Worm (Caenorhabditis elegans): Measurements from ENCODE around the gene Y42H9AR.5.

Gene Y42H9AR.5

DNA sequence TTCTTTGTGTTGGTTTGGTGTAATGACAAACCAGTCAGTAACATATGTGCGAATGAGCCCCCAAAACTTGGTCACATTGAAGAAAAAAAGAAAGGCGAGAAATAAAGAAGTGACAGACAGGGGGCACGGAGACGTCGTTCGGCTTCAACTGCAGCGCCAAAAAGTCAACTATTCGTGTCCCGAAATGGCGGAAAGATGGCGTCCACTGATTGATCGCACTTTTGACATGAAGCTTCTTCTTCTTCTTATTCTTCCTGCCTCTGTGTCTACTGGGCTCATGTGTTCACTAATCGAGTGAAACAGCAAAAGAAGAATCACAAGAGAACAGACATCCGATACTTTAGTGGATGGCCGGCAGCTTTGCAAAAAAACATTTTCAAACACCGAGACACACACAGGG lies 33.2 kb upstream of the Y42H9AR.5 start:
- TF ChIP-seq lin-14 (GFP tag; optimal IDR thresholded peaks at IDR 0.05) = peak; percentile 23
- TF ChIP-seq lir-3 (tag; optimal IDR thresholded peaks at IDR 0.05; ENCODE audit: poor library complexity) = no peak
- no peak for TF ChIP-seq unc-130 (tag; optimal IDR thresholded peaks at IDR 0.05)
- no peak for TF ChIP-seq swsn-7 (tag; optimal IDR thresholded peaks at IDR 0.05)
- no peak for TF ChIP-seq C04F5.9 (tag; optimal IDR thresholded peaks at IDR 0.05)
- TF ChIP-seq dsc-1 (tag; optimal IDR thresholded peaks at IDR 0.05) = peak; percentile 19
- no peak for TF ChIP-seq nhr-237 (tag; optimal IDR thresholded peaks at IDR 0.05)
- TF ChIP-seq ces-1 (GFP tag; optimal IDR thresholded peaks at IDR 0.05) = no peak

DNA sequence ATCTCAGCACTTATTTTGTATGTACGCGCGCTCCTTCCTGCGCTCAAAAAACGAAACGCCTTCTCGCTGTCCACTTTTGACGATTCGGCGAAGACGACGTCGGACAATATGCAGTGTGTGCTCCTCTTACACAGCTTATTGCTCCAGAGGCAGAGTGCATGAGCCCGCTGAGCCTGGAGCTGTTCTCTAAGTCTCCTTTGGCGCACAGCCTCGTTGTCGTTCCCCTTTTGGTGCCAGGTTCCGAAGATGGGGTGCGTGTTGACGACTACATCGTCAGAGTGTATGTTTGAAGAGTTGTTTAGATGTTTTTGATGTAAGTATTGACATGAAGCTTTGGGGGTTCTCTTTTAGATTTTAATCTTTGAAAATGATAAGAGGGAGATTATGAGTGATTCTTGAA lies 32.0 kb upstream of the Y42H9AR.5 start:
- TF ChIP-seq mef-2 (tag; optimal IDR thresholded peaks at IDR 0.05) = no peak
- no peak for TF ChIP-seq Y116A8C.19 (tag; optimal IDR thresholded peaks at IDR 0.05; ENCODE audit: borderline replicate concordance)
- no peak for TF ChIP-seq snu-23 (GFP tag; optimal IDR thresholded peaks at IDR 0.05)
- no peak for TF ChIP-seq C34B4.2 (tag; optimal IDR thresholded peaks at IDR 0.05)
- TF ChIP-seq ets-5 (GFP tag; IDR thresholded peaks at IDR 0.05) = no peak
- TF ChIP-seq mep-1 (tag; optimal IDR thresholded peaks at IDR 0.05) = no peak
- TF ChIP-seq rnt-1 (tag; optimal IDR thresholded peaks at IDR 0.05) = no peak
- TF ChIP-seq nhr-77 (tag; optimal IDR thresholded peaks at IDR 0.05) = no peak
- TF ChIP-seq nhr-84 (tag; optimal IDR thresholded peaks at IDR 0.05) = no peak
- no peak for TF ChIP-seq egl-27 (tag; optimal IDR thresholded peaks at IDR 0.05)
- no peak for TF ChIP-seq zip-4 (GFP tag; optimal IDR thresholded peaks at IDR 0.05)
- no peak for TF ChIP-seq hlh-4 (tag; optimal IDR thresholded peaks at IDR 0.05)
- no peak for TF ChIP-seq swsn-7 (tag; optimal IDR thresholded peaks at IDR 0.05)
- no peak for TF ChIP-seq sup-37 (GFP tag; optimal IDR thresholded peaks at IDR 0.05)
- no peak for TF ChIP-seq jun-1 (tag; optimal IDR thresholded peaks at IDR 0.05)
- TF ChIP-seq lin-13 (GFP tag; optimal IDR thresholded peaks at IDR 0.05) = no peak
- no peak for TF ChIP-seq elt-2 (tag; optimal IDR thresholded peaks at IDR 0.05)
- no peak for TF ChIP-seq nhr-11 (tag; optimal IDR thresholded peaks at IDR 0.05)
- TF ChIP-seq ama-1 (optimal IDR thresholded peaks at IDR 0.05) = no peak

DNA sequence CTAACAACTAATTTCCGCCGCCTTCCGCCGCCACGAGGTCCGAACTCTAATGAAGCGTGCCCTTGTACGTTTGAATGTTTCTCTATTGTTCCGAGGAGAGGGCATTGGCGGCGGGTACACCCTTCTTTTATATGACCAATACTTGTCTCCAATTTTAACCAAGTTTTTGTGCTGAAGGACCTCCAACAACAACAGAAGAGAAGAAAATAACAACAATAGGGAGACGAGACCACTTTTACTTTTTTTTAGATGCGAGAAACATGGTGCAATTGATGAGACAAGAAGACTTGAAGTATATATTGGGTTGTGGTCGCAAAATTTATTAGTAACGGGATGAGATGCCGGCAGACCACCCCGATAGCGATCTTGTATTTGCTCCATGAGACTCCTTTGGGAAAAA lies 31.4 kb upstream of the Y42H9AR.5 start:
- no peak for TF ChIP-seq hpl-2 (GFP tag; optimal IDR thresholded peaks at IDR 0.05)
- TF ChIP-seq fkh-10 (GFP tag; optimal IDR thresholded peaks at IDR 0.05) = peak; percentile 53
- no peak for TF ChIP-seq nhr-28 (tag; optimal IDR thresholded peaks at IDR 0.05)
- TF ChIP-seq fkh-8 (tag; optimal IDR thresholded peaks at IDR 0.05) = peak; percentile 33
- peak; percentile 64 for TF ChIP-seq lin-14 (GFP tag; optimal IDR thresholded peaks at IDR 0.05)

DNA sequence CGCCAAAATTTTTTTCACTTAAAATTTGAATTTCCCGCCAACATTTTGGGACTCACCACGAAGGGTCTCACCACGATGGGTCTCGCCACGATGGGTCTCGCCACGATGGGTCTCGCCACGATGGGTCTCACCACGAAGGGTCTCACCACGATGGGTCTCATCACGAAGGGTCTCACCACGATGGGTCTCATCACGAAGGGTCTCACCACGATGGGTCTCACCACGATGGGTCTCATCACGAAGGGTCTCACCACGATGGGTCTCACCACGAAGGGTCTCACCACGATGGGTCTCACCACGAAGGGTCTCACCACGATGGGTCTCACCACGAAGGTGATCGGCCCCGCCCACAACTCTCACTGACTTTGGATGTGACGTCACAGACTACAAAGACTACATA lies 28.7 kb upstream of the Y42H9AR.5 start:
- peak; percentile 52 for TF ChIP-seq isw-1 (GFP tag; IDR thresholded peaks at IDR 0.05)

DNA sequence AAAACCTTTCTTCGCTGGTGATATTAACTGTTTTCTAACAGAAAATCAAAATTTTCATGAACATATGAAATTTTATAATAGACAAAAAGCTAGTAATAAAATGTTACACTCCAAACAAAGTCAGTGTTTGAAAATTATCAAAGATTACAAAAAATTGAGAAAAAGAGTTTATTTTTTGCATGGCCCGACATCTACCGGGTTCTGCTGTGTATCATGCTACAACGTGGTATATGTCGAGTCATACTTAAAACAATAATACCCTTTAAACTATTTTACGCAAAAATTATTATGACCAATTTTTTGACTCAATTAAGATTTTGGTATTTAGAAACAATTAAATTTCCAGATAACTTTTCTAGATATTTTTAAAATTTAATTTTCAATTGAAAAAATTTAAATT lies 26.8 kb upstream of the Y42H9AR.5 start:
- no peak for TF ChIP-seq fos-1 (tag; optimal IDR thresholded peaks at IDR 0.05)
- TF ChIP-seq snpc-4 (tag; optimal IDR thresholded peaks at IDR 0.05) = peak; percentile 51

DNA sequence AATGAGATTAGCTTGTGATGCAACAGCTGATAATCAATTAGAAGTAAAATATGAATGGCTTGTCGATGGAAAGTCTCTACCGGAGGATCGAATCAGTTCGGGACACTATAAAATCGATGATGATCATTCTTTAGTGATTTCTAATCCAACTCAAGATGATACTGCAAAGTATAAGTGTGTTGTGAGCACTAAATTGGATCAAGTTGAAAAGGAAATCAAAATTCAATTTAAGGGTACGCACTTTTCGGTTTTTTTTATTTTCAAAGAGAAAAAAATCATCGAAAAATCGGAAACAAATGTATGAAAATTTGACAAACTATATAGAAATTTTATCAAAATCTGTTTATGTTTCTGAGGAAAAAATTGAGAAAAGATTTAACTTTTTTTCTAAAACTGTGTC lies 25.8 kb upstream of the Y42H9AR.5 start:
- TF ChIP-seq pqm-1 (tag; optimal IDR thresholded peaks at IDR 0.05) (no peak), efl-1 (optimal IDR thresholded peaks at IDR 0.05) (no peak), efl-1 (GFP tag; optimal IDR thresholded peaks at IDR 0.05 in 1 of 2) (peak in 1 of 2 experiments; percentile 54), fkh-10 (GFP tag; optimal IDR thresholded peaks at IDR 0.05) (peak; percentile 62)
